Worm (Caenorhabditis elegans) whole organism, late embryonic: ENCODE results near the gene ZC443.4.
"Not testable (repeated sequence)": the region's sequence is repeated elsewhere in the genome, so short reads cannot be mapped to it uniquely, and the experiment has no call there.

Experiments used
- C08G9.2 ChIP-seq: sonication (generic microtip); optimal IDR thresholded peaks from 2 replicates; lab custom pipeline; 2016; ENCODE audit warnings: mild to moderate bottlenecking, missing genetic modification characterization, moderate library complexity, missing compliant biosample characterization
- C38D4.7 ChIP-seq: fragments of 200-800 bp; sonication (Bioruptor generic); optimal IDR thresholded peaks from 2 replicates; lab custom pipeline; 2018; ENCODE audit warnings: mild to moderate bottlenecking, missing genetic modification characterization, moderate library complexity, missing compliant biosample characterization
- K02D7.2 ChIP-seq: sonication (generic microtip); optimal IDR thresholded peaks from 2 replicates; lab custom pipeline; 2017; ENCODE audit warnings: mild to moderate bottlenecking, missing genetic modification characterization, missing compliant biosample characterization
- K09A11.1 ChIP-seq: sonication (generic microtip); optimal IDR thresholded peaks from 2 replicates; lab custom pipeline; 2017; ENCODE audit warnings: antibody characterized with exemption, mild to moderate bottlenecking, missing genetic modification characterization, missing compliant biosample characterization; ENCODE audit not compliant: insufficient read depth
- T23F11.4 ChIP-seq: fragments of 200-800 bp; sonication (Bioruptor generic); optimal IDR thresholded peaks from 2 replicates; lab custom pipeline; 2018; ENCODE audit warnings: mild to moderate bottlenecking, missing genetic modification characterization, missing compliant biosample characterization
- Y22D7AL.16 ChIP-seq: sonication (generic microtip); optimal IDR thresholded peaks from 2 replicates; lab custom pipeline; 2016; ENCODE audit warnings: missing genetic modification characterization, missing compliant biosample characterization
- ama-1 ChIP-seq: fragments of 150-350 bp; optimal IDR thresholded peaks from 2 replicates; lab custom pipeline; 2014
- ceh-19 ChIP-seq: fragments of 200-800 bp; sonication (Bioruptor generic); optimal IDR thresholded peaks from 2 replicates; lab custom pipeline; 2018; ENCODE audit warnings: mild to moderate bottlenecking, missing genetic modification characterization, missing compliant biosample characterization
- ceh-24 ChIP-seq: sonication (generic microtip); optimal IDR thresholded peaks from 2 replicates; lab custom pipeline; 2016; ENCODE audit warnings: mild to moderate bottlenecking, missing genetic modification characterization, missing compliant biosample characterization
- ceh-31 ChIP-seq: sonication (generic microtip); optimal IDR thresholded peaks from 2 replicates; lab custom pipeline; 2016; ENCODE audit warnings: missing genetic modification characterization, missing compliant biosample characterization
- ceh-34 ChIP-seq: sonication (generic microtip); optimal IDR thresholded peaks from 2 replicates; lab custom pipeline; 2016; ENCODE audit warnings: mild to moderate bottlenecking, missing genetic modification characterization, missing compliant biosample characterization
- ceh-45 ChIP-seq: fragments of 200-800 bp; sonication (Bioruptor generic); IDR thresholded peaks from 2 replicates; pipeline ENCODE4 v1.3.6; 2022; ENCODE audit warnings: missing genetic modification reagents, missing genetic modification characterization, missing compliant biosample characterization
- ceh-48 ChIP-seq: sonication (generic microtip); optimal IDR thresholded peaks from 2 replicates; lab custom pipeline; 2016; ENCODE audit warnings: missing genetic modification characterization, inconsistent platforms, missing compliant biosample characterization
- ceh-6 ChIP-seq: fragments of 200-800 bp; sonication (Bioruptor generic); optimal IDR thresholded peaks from 2 replicates; lab custom pipeline; 2018; ENCODE audit warnings: mild to moderate bottlenecking, missing genetic modification characterization, missing compliant biosample characterization
- ceh-9 ChIP-seq: sonication (generic microtip); optimal IDR thresholded peaks from 2 replicates; lab custom pipeline; 2016; ENCODE audit warnings: mild to moderate bottlenecking, missing genetic modification characterization, inconsistent platforms, missing compliant biosample characterization
- dmd-4 ChIP-seq: sonication (generic microtip); optimal IDR thresholded peaks from 2 replicates; lab custom pipeline; 2016; ENCODE audit warnings: borderline replicate concordance, missing genetic modification characterization, missing compliant biosample characterization
- dve-1 ChIP-seq: sonication (generic microtip); optimal IDR thresholded peaks from 2 replicates; lab custom pipeline; 2017; ENCODE audit warnings: antibody characterized with exemption, mild to moderate bottlenecking, missing genetic modification characterization, missing compliant biosample characterization
- elt-2 ChIP-seq: sonication (generic microtip); optimal IDR thresholded peaks from 2 replicates; lab custom pipeline; 2016; ENCODE audit warnings: missing genetic modification reagents, missing genetic modification characterization, missing compliant biosample characterization
- elt-4 ChIP-seq: sonication (generic microtip); optimal IDR thresholded peaks from 2 replicates; lab custom pipeline; 2016; ENCODE audit warnings: missing genetic modification characterization, missing compliant biosample characterization
- fax-1 ChIP-seq: sonication (generic microtip); optimal IDR thresholded peaks from 2 replicates; lab custom pipeline; 2016; ENCODE audit warnings: missing genotype, missing genetic modification characterization, missing compliant biosample characterization
- fkh-10 ChIP-seq: fragments of 150-350 bp; optimal IDR thresholded peaks from 2 replicates; lab custom pipeline; 2014; ENCODE audit warnings: missing biosample characterization, missing genetic modification reagents, missing genetic modification characterization
- fkh-6 ChIP-seq: sonication (generic microtip); optimal IDR thresholded peaks from 2 replicates; lab custom pipeline; 2016; ENCODE audit warnings: missing genetic modification characterization, missing compliant biosample characterization
- gmeb-2 ChIP-seq: sonication (generic microtip); optimal IDR thresholded peaks from 2 replicates; lab custom pipeline; 2016; ENCODE audit warnings: missing genetic modification characterization, inconsistent platforms, missing compliant biosample characterization
- hlh-30 ChIP-seq: sonication (generic microtip); optimal IDR thresholded peaks from 2 replicates; lab custom pipeline; 2017; ENCODE audit warnings: antibody characterized with exemption, missing genetic modification characterization, missing compliant biosample characterization; ENCODE audit not compliant: insufficient read depth
- hlh-6 ChIP-seq: sonication (generic microtip); optimal IDR thresholded peaks from 2 replicates; lab custom pipeline; 2016; ENCODE audit warnings: missing genotype, missing genetic modification characterization, missing compliant biosample characterization
- hlh-8 ChIP-seq: sonication (generic microtip); optimal IDR thresholded peaks from 2 replicates; lab custom pipeline; 2016; ENCODE audit warnings: missing genotype, missing genetic modification characterization, missing compliant biosample characterization
- madf-2 ChIP-seq: sonication (generic microtip); optimal IDR thresholded peaks from 2 replicates; lab custom pipeline; 2017; ENCODE audit warnings: missing genetic modification characterization, missing compliant biosample characterization
- mec-3 ChIP-seq: sonication (generic microtip); optimal IDR thresholded peaks from 2 replicates; lab custom pipeline; 2016; ENCODE audit warnings: borderline replicate concordance, missing genetic modification characterization, missing compliant biosample characterization
- nfya-1 ChIP-seq: sonication (generic microtip); optimal IDR thresholded peaks from 2 replicates; lab custom pipeline; 2017; ENCODE audit warnings: missing genetic modification characterization, mild to moderate bottlenecking, missing compliant biosample characterization, antibody characterized with exemption, moderate library complexity
- nhr-232 ChIP-seq: sonication (generic microtip); optimal IDR thresholded peaks from 2 replicates; lab custom pipeline; 2016; ENCODE audit warnings: missing genetic modification characterization, missing compliant biosample characterization
- npax-4 ChIP-seq: sonication (generic microtip); optimal IDR thresholded peaks from 2 replicates; lab custom pipeline; 2016; ENCODE audit warnings: missing genetic modification characterization, missing compliant biosample characterization
- pag-3 ChIP-seq: sonication (generic microtip); optimal IDR thresholded peaks from 2 replicates; lab custom pipeline; 2016; ENCODE audit warnings: missing compliant biosample characterization, missing genetic modification characterization, borderline replicate concordance
- pqm-1 ChIP-seq: sonication (generic microtip); optimal IDR thresholded peaks from 2 replicates; lab custom pipeline; 2016; ENCODE audit warnings: missing genetic modification characterization, missing compliant biosample characterization
- syd-9 ChIP-seq: sonication (generic microtip); optimal IDR thresholded peaks from 2 replicates; lab custom pipeline; 2016; ENCODE audit warnings: mild to moderate bottlenecking, missing genetic modification characterization, moderate library complexity, missing compliant biosample characterization
- tbx-2 ChIP-seq: sonication (generic microtip); optimal IDR thresholded peaks from 2 replicates; lab custom pipeline; 2016; ENCODE audit warnings: missing genetic modification characterization, missing compliant biosample characterization
- unc-86 ChIP-seq: sonication (generic microtip); optimal IDR thresholded peaks from 2 replicates; lab custom pipeline; 2016; ENCODE audit warnings: missing genetic modification characterization, missing compliant biosample characterization
- ztf-16 ChIP-seq: sonication (generic microtip); optimal IDR thresholded peaks from 2 replicates; lab custom pipeline; 2017; ENCODE audit warnings: missing genetic modification characterization, missing compliant biosample characterization

The ZC443.4 gene

DNA sequence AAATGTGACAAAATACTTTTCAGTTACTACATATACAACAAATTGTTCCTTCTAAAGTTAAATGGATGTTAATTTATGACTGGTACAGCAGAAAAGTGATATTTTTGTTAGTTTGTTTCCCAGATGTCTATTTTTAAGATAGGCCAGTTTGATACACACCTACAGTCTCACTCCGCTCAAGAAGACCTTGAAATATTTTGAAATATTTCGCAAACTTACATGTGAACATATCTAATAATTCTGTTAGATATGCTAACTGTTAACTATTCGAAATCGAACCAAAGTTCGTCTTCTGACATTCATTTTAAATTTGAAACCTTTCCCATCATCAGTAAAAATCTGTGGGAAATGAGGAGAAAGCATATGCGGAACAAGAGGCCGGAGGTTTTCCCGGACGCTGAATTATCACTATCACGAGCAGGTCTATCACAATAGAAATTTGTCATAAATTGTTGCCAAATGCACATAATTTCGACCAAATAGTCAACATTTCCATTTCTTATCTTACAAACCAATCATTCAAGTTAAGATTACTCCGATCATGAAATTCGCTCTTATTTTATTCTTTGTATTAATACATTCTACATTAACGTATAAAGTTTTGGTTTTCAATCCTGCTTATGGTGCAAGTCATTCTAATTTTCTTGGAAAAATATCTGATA is at the start of gene ZC443.4, which contains the start of gene ugt-18:
ZC443.4 (minus strand) TSS at position 95 of the 662 bp plus-strand sequence.
ugt-18 (plus strand) TSS at position 469 of the 662 bp plus-strand sequence.
- TF ChIP-seq ceh-45 (GFP tag; lab: Robert Waterston, UW) (no peak), K02D7.2 (tag; lab: Kevin White, UChicago) (no peak), fkh-6 (no peak), fkh-10 (GFP tag; lab: Kevin White, UChicago) (no peak), T23F11.4 (GFP tag; lab: Kevin White, UChicago) (no peak), fax-1 (tag; lab: Kevin White, UChicago) (no peak), madf-2 (tag; lab: Kevin White, UChicago) (no peak), ceh-31 (no peak), ztf-16 (tag; lab: Kevin White, UChicago) (no peak), C38D4.7 (GFP tag; lab: Kevin White, UChicago) (no peak), hlh-6 (tag; lab: Kevin White, UChicago) (no peak), ceh-34 (no peak), elt-4 (tag; lab: Kevin White, UChicago) (no peak), ceh-48 (tag; lab: Kevin White, UChicago) (no peak), gmeb-2 (tag; lab: Kevin White, UChicago) (no peak), tbx-2 (tag; lab: Kevin White, UChicago) (no peak), C08G9.2 (tag; lab: Kevin White, UChicago) (no peak), Y22D7AL.16 (tag; lab: Kevin White, UChicago) (no peak), mec-3 (tag; lab: Kevin White, UChicago) (no peak)

DNA sequence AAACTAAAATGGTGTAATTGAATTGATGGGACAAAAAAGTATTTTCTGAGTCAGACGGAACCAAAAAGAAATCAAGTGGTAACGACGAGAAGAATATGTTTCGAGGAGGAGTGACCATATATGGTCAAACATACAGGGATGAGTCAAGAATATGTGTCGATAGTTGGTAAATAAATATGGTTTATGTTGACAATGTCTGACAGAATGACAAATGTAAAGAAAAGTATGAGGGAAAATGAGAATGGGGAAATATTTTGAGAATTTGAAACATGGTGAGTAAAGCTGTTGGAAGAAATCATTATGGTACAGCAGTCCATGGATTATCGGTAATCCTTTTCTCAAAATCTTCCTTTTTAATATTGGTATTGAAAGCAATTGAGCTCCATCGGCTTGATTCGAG is 48.3 kb upstream of the ZC443.4 start, which contains the start of gene nspg-1:
nspg-1 (minus strand) TSS at position 101 of the 400 bp plus-strand sequence.
- TF ChIP-seq ceh-9 (tag; lab: Kevin White, UChicago): no peak
- TF ChIP-seq ceh-45 (GFP tag; lab: Robert Waterston, UW): no peak
- no peak for TF ChIP-seq npax-4
- TF ChIP-seq pag-3 (tag; lab: Kevin White, UChicago): no peak
- TF ChIP-seq elt-4 (tag; lab: Kevin White, UChicago): no peak
- TF ChIP-seq ceh-6 (GFP tag; lab: Kevin White, UChicago): no peak
- TF ChIP-seq C38D4.7 (GFP tag; lab: Kevin White, UChicago): no peak
- TF ChIP-seq syd-9 (tag; lab: Kevin White, UChicago): no peak

DNA sequence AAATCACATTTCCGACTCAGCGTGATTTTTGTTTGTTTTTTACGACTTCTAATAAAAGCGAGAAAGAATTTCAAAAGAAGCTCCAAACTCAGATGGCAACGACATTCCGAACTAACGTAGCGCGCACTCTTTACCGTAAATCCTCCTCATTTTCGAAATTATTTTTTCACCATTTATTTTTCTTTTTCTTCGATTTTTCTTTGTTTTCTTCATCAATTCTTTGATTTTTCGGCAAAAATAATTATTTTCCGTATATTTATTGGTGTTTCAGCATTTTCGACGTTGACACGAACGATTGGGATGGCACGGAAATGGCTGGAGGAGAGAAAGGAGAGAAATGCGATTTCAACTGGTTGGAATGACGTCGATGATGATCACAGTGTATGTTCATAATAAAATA is 45.9 kb upstream of the ZC443.4 start, which contains the start of gene T07F10.5:
T07F10.5 (plus strand) TSS at position 301 of the 400 bp plus-strand sequence.
- not testable (repeated sequence) for TF ChIP-seq T23F11.4 (GFP tag; lab: Kevin White, UChicago); hlh-8 (tag; lab: Kevin White, UChicago); pqm-1 (tag; lab: Kevin White, UChicago)
- TF ChIP-seq, all 69 proteins: peak for 0; not testable (repeated sequence) for 69

DNA sequence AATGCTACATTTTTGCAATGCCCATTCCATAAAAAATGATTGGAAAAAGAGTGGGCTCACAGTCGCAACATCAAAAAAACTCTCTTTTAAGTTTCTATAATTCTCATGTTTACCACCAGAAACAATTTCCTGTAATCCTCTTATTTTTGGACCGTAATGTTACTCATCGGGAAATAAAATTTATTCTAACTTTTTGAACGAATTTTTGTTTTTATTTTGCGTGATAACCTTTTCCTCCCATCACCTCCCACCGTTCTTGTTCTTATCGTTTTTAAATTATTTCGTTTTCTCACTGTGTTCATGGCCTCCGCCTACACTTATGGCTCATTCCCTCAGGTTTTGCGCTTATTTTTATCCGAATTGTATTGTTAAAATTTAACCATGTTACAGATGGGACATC is 39.5 kb upstream of the ZC443.4 start, which contains the start of gene anp-1:
anp-1 (plus strand) TSS at position 301 of the 400 bp plus-strand sequence.
- TF ChIP-seq dve-1 (no peak), dmd-4 (tag; lab: Kevin White, UChicago) (no peak), nhr-232 (tag; lab: Kevin White, UChicago) (no peak), ceh-24 (tag; lab: Kevin White, UChicago) (no peak), unc-86 (no peak), ceh-19 (GFP tag; lab: Kevin White, UChicago) (no peak)
- TF ChIP-seq, all 69 proteins: peak for 0

DNA sequence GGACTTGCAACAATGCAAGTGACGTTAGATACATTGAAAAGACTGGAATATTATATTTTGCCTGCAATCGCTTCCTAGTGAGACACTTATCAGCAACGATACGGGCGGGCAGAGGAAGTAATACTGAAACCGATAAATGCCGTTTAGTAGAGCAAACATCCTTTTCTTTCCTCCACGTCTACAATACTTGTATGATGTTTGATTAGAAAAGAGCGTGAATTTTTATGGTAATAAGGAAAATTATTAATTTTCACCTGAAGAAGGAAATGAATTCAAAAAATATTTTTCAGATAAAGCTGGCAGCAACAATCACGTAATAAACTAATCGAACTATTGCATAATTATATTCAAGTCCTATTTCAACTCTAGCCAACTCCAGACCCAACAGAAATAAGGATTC is 35.1 kb upstream of the ZC443.4 start, which contains the start of gene C44H9.7:
C44H9.7 (minus strand) TSS at position 101 of the 400 bp plus-strand sequence.
- TF ChIP-seq elt-2 (tag; lab: Kevin White, UChicago): peak; percentile 53
- no peak for TF ChIP-seq Y22D7AL.16 (tag; lab: Kevin White, UChicago)
- TF ChIP-seq dmd-4 (tag; lab: Kevin White, UChicago): no peak
- no peak for TF ChIP-seq nfya-1 (tag; lab: Kevin White, UChicago)
- no peak for TF ChIP-seq ama-1 (lab: Kevin White, UChicago)
- no peak for TF ChIP-seq hlh-30 (tag; lab: Kevin White, UChicago)
- TF ChIP-seq K09A11.1 (tag; lab: Kevin White, UChicago): no peak
